Fruit fly (Drosophila melanogaster) whole organism, wandering third instar larva: ENCODE measurements around the gene Oseg4.

Experiments used
- Dfd ChIP-seq: fragments of >200 bp; optimal IDR thresholded peaks from 2 replicates; lab custom pipeline; 2017; ENCODE audit warnings: missing biosample characterization, missing genetic modification characterization
- Myc ChIP-seq: fragments of >200 bp; optimal IDR thresholded peaks from 2 replicates; lab custom pipeline; 2017
- Sp1 ChIP-seq: fragments of 200-800 bp; sonication (Bioruptor generic); optimal IDR thresholded peaks from 3 replicates; lab custom pipeline; 2019; ENCODE audit warnings: missing biosample characterization, mild to moderate bottlenecking, missing genetic modification characterization, moderate library complexity
- br ChIP-seq: fragments of 200-800 bp; sonication (Bioruptor generic); optimal IDR thresholded peaks from 2 replicates; lab custom pipeline; 2016; ENCODE audit warnings: missing biosample characterization, missing genetic modification characterization
- brk ChIP-seq: fragments of 200-800 bp; sonication (Bioruptor generic); optimal IDR thresholded peaks from 2 replicates; lab custom pipeline; 2016; ENCODE audit warnings: missing biosample characterization, mild to moderate bottlenecking, missing genetic modification characterization
- dl ChIP-seq, 2 experiments: fragments of 175-275, 200-275 bp in 1 of 2; fragments of 200-275 bp in 1 of 2; sonication (Bioruptor generic); optimal IDR thresholded peaks; lab custom pipeline; 2018; ENCODE audit warnings: mild to moderate bottlenecking in 2 of 2, missing biosample characterization in 2 of 2, missing genetic modification characterization in 2 of 2, moderate library complexity in 2 of 2; ENCODE audit not compliant: partially characterized antibody in 2 of 2, insufficient read depth in 1 of 2
- fru ChIP-seq: fragments of 200-800 bp; sonication (Bioruptor generic); optimal IDR thresholded peaks from 3 replicates; lab custom pipeline; 2016; ENCODE audit warnings: missing biosample characterization, mild to moderate bottlenecking, missing genetic modification characterization
- h ChIP-seq: fragments of 200-800 bp; sonication (Bioruptor generic); optimal IDR thresholded peaks from 3 replicates; lab custom pipeline; 2016; ENCODE audit warnings: missing biosample characterization, mild to moderate bottlenecking, missing genetic modification characterization
- pan ChIP-seq: fragments of >200 bp; optimal IDR thresholded peaks from 2 replicates; lab custom pipeline; 2017
- sage ChIP-seq: fragments of 200-800 bp; sonication (Bioruptor generic); optimal IDR thresholded peaks from 2 replicates; lab custom pipeline; 2016; ENCODE audit warnings: missing biosample characterization, mild to moderate bottlenecking, missing genetic modification characterization
- usp ChIP-seq: fragments of >200 bp; optimal IDR thresholded peaks from 2 replicates; lab custom pipeline; 2017; ENCODE audit warnings: missing biosample characterization, missing genetic modification characterization
- woc ChIP-seq: sonication (Bioruptor generic); optimal IDR thresholded peaks from 2 replicates; lab custom pipeline; 2016; ENCODE audit warnings: missing biosample characterization, mild to moderate bottlenecking, missing genetic modification characterization

DNA sequence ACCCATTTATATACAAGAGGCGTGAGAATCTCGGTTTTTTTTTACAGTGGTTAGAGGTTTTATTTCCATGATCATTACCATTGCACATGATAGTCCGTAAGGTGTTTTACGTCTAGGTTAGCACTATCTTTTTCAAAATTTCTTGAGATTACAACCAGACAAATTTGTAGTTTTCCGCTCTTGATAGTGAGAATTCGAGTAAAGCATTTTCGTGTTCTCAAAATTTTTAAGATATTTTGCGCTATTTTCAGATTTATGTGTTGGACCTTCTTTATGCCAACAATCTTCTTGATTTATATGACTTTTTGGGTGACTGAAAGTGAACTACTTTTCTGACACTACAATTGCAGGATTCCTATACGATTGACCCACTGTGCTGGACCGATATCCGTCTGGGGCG lies 5.5 kb upstream of the Oseg4 start:
- TF ChIP-seq pan (no peak), dl (GFP tag; optimal IDR thresholded peaks at IDR 0.05; lab: Kevin White, UChicago; ENCODE audit: insufficient read depth in 1 of 2, partially characterized antibody in 2 of 2) (no peak), Myc (lab: Kevin White, UChicago) (no peak), Dfd (no peak), br (GFP tag; lab: Kevin White, UChicago) (no peak), fru (GFP tag; lab: Kevin White, UChicago) (peak; percentile 17), brk (no peak), woc (GFP tag; lab: Kevin White, UChicago) (no peak), Sp1 (no peak), h (peak; percentile 20), usp (no peak), sage (no peak)
